Worm (Caenorhabditis elegans): ENCODE data around the gene ZK1098.12.

ZK1098.12 gene

DNA sequence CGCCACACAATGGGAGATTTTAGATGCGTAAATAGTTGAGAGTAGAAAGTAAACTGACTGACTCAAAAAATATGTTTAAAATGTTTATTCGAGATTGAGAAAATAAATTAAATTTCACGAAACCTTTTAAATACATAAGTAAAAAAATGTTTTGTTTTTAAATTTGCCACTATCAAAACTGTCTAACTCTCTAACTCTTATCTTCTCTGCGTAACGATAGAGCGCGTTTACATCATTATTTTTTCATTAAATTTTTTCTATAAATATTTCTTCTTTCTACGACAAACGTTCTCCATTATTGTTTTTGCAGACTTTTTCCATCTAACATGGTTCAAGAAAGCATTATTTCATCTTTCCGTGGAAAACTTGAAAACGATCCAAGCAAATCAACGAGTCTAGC lies 2.1 kb upstream of the ZK1098.12 start, which contains the start of gene eif-2Balpha:
Gene eif-2Balpha (plus strand): TSS at position 304 of the 400 bp plus-strand sequence.
- TF ChIP-seq lsy-2 (tag; optimal IDR thresholded peaks at IDR 0.05) (peak; percentile 32 to 83), unc-55 (GFP tag; optimal IDR thresholded peaks at IDR 0.05) (peak; percentile 89), C34F6.9 (tag; optimal IDR thresholded peaks at IDR 0.05) (peak; percentile 83), unc-62 (GFP tag; optimal IDR thresholded peaks at IDR 0.05) (no peak), alr-1 (tag; optimal IDR thresholded peaks at IDR 0.05) (no peak), elt-1 (tag; optimal IDR thresholded peaks at IDR 0.05) (no peak), crh-2 (tag; optimal IDR thresholded peaks at IDR 0.05) (peak; percentile 16), gmeb-1 (tag; optimal IDR thresholded peaks at IDR 0.05) (peak; percentile 51)

ce11 chrIII:9544125-9544524 lies 795 bp upstream of the ZK1098.12 start, which contains the start of gene ZK1098.9:
TSS of gene ZK1098.9 (plus strand) at chrIII:9544425.
- TF ChIP-seq sma-3 (GFP tag; optimal IDR thresholded peaks at IDR 0.05) (no peak), nhr-12 (tag; optimal IDR thresholded peaks at IDR 0.05) (no peak), ztf-1 (GFP tag; conservative IDR thresholded peaks at IDR 0.05) (no peak), mbf-1 (tag; optimal IDR thresholded peaks at IDR 0.05) (no peak), nhr-10 (tag; optimal IDR thresholded peaks at IDR 0.05) (no peak), ama-1 (optimal IDR thresholded peaks at IDR 0.05) (no peak), alr-1 (tag; optimal IDR thresholded peaks at IDR 0.05) (no peak), Y55F3AM.14 (GFP tag; optimal IDR thresholded peaks at IDR 0.05) (no peak)

ce11 chrIII:9546016-9546659 lies 1.2 kb downstream of the ZK1098.12 start, which contains the start of gene unc-16:
TSS of gene unc-16 (plus strand) at chrIII:9546258.
- TF ChIP-seq C34F6.9 (tag; optimal IDR thresholded peaks at IDR 0.05): peak; percentile 98
- TF ChIP-seq nhr-11 (tag; optimal IDR thresholded peaks at IDR 0.05): no peak
- no peak for TF ChIP-seq aly-2 (tag; optimal IDR thresholded peaks at IDR 0.05)
- peak; percentile 96 for TF ChIP-seq unc-55 (GFP tag; optimal IDR thresholded peaks at IDR 0.05)
- TF ChIP-seq sem-4 (tag; optimal IDR thresholded peaks at IDR 0.05): peak; percentile 82
- TF ChIP-seq nhr-12 (tag; optimal IDR thresholded peaks at IDR 0.05): no peak
- peak; percentile 80 for TF ChIP-seq sma-3 (GFP tag; optimal IDR thresholded peaks at IDR 0.05)
- TF ChIP-seq sma-9 (GFP tag; optimal IDR thresholded peaks at IDR 0.05): peak; percentile 78
- TF ChIP-seq sma-9 (tag; optimal IDR thresholded peaks at IDR 0.05): no peak
- TF ChIP-seq lsy-2 (tag; optimal IDR thresholded peaks at IDR 0.05): peak; percentile 99 to 100
- TF ChIP-seq zag-1 (tag; optimal IDR thresholded peaks at IDR 0.05): peak; percentile 66
- peak; percentile 89 for TF ChIP-seq crh-2 (tag; optimal IDR thresholded peaks at IDR 0.05)
- no peak for TF ChIP-seq unc-62 (GFP tag; optimal IDR thresholded peaks at IDR 0.05)
- TF ChIP-seq ztf-4 (tag; optimal IDR thresholded peaks at IDR 0.05): peak; percentile 62
- TF ChIP-seq nhr-77 (tag; optimal IDR thresholded peaks at IDR 0.05): no peak
- no peak for TF ChIP-seq nhr-23 (tag; optimal IDR thresholded peaks at IDR 0.05)
- TF ChIP-seq snpc-4 (tag; optimal IDR thresholded peaks at IDR 0.05): peak; percentile 83
- no peak for TF ChIP-seq blmp-1 (tag; optimal IDR thresholded peaks at IDR 0.05; ENCODE audit: insufficient read depth)
- TF ChIP-seq F13H6.1 (tag; optimal IDR thresholded peaks at IDR 0.05): peak; percentile 91
- TF ChIP-seq skn-1 (tag; optimal IDR thresholded peaks at IDR 0.05): no peak
- TF ChIP-seq lin-13 (GFP tag; optimal IDR thresholded peaks at IDR 0.05): peak; percentile 69
- no peak for TF ChIP-seq dmd-4 (tag; optimal IDR thresholded peaks at IDR 0.05)
- TF ChIP-seq ztf-11 (tag; optimal IDR thresholded peaks at IDR 0.05): no peak
- TF ChIP-seq ceh-16 (tag; optimal IDR thresholded peaks at IDR 0.05): no peak
- TF ChIP-seq R02D3.7 (tag; optimal IDR thresholded peaks at IDR 0.05): no peak
- TF ChIP-seq ztf-1 (GFP tag; conservative IDR thresholded peaks at IDR 0.05): no peak
- TF ChIP-seq elt-1 (tag; optimal IDR thresholded peaks at IDR 0.05): no peak
- no peak for TF ChIP-seq elt-3 (tag; optimal IDR thresholded peaks at IDR 0.05)
- no peak for TF ChIP-seq nhr-10 (tag; optimal IDR thresholded peaks at IDR 0.05)
- TF ChIP-seq ZK546.5 (tag; optimal IDR thresholded peaks at IDR 0.05): peak; percentile 9
- peak; percentile 75 for TF ChIP-seq gmeb-1 (tag; optimal IDR thresholded peaks at IDR 0.05)
- no peak for TF ChIP-seq unc-39 (tag; optimal IDR thresholded peaks at IDR 0.05)
- peak; percentile 80 for TF ChIP-seq mab-5 (tag; optimal IDR thresholded peaks at IDR 0.05)
- no peak for TF ChIP-seq nhr-237 (tag; optimal IDR thresholded peaks at IDR 0.05)
- no peak for TF ChIP-seq peb-1 (tag; optimal IDR thresholded peaks at IDR 0.05)
- peak; percentile 84 for TF ChIP-seq ama-1 (optimal IDR thresholded peaks at IDR 0.05)
- TF ChIP-seq ceh-82 (tag; optimal IDR thresholded peaks at IDR 0.05): peak; percentile 81
- TF ChIP-seq nhr-21 (tag; optimal IDR thresholded peaks at IDR 0.05): peak; percentile 76
- TF ChIP-seq alr-1 (tag; optimal IDR thresholded peaks at IDR 0.05): no peak
- TF ChIP-seq lin-11 (tag; optimal IDR thresholded peaks at IDR 0.05): peak; percentile 90
- peak; percentile 54 for TF ChIP-seq nhr-6 (tag; optimal IDR thresholded peaks at IDR 0.05)
- TF ChIP-seq nhr-25 (tag; optimal IDR thresholded peaks at IDR 0.05): peak; percentile 84
- peak; percentile 73 for TF ChIP-seq egl-27 (tag; optimal IDR thresholded peaks at IDR 0.05)
- TF ChIP-seq mdl-1 (tag; optimal IDR thresholded peaks at IDR 0.05): peak; percentile 64 to 91
- TF ChIP-seq fos-1 (tag; optimal IDR thresholded peaks at IDR 0.05): peak; percentile 21
- no peak for TF ChIP-seq mbf-1 (tag; optimal IDR thresholded peaks at IDR 0.05)
- peak; percentile 85 for TF ChIP-seq nhr-129 (tag; optimal IDR thresholded peaks at IDR 0.05)
